Worm (Caenorhabditis elegans) whole organism, mixed stage, embryonic: Measurements from ENCODE around the gene Y38E10A.28.

ENCODE experiments used
- elt-1 ChIP-seq: sonication (generic microtip); optimal IDR thresholded peaks from 2 replicates; lab custom pipeline; 2017; ENCODE audit warnings: missing genetic modification characterization, mild to moderate bottlenecking, missing compliant biosample characterization, antibody characterized with exemption, moderate library complexity, borderline replicate concordance; ENCODE audit not compliant: insufficient read depth
- hlh-1 ChIP-seq: fragments of 150-350 bp; optimal IDR thresholded peaks from 2 replicates; lab custom pipeline; 2014; ENCODE audit warnings: missing biosample characterization, missing genetic modification reagents, missing genetic modification characterization
- lin-13 ChIP-seq: fragments of 150-350 bp; optimal IDR thresholded peaks from 2 replicates; lab custom pipeline; 2014; ENCODE audit warnings: missing biosample characterization, missing genetic modification characterization
- lsy-2 ChIP-seq: fragments of 150-350 bp; optimal IDR thresholded peaks from 2 replicates; lab custom pipeline; 2014; ENCODE audit warnings: missing biosample characterization, missing genetic modification characterization
- nhr-237 ChIP-seq: fragments of 150-350 bp; optimal IDR thresholded peaks from 2 replicates; lab custom pipeline; 2014; ENCODE audit warnings: missing biosample characterization, missing genetic modification characterization
- nhr-76 ChIP-seq: sonication (generic microtip); optimal IDR thresholded peaks from 2 replicates; lab custom pipeline; 2017; ENCODE audit warnings: missing biosample characterization, missing genetic modification characterization
- pha-4 ChIP-seq: fragments of 150-350 bp; optimal IDR thresholded peaks from 2 replicates; lab custom pipeline; 2018; ENCODE audit warnings: missing biosample characterization, missing genetic modification reagents, missing genetic modification characterization
- sptf-1 ChIP-seq: sonication (generic microtip); optimal IDR thresholded peaks from 2 replicates; lab custom pipeline; 2017; ENCODE audit warnings: mild to moderate bottlenecking, missing genetic modification characterization, moderate library complexity, missing compliant biosample characterization
- unc-120 ChIP-seq: sonication (generic microtip); optimal IDR thresholded peaks from 2 replicates; lab custom pipeline; 2017; ENCODE audit warnings: missing genetic modification characterization, missing compliant biosample characterization; ENCODE audit not compliant: poor library complexity, severe bottlenecking
- unc-39 ChIP-seq: fragments of 150-350 bp; optimal IDR thresholded peaks from 2 replicates; lab custom pipeline; 2014; ENCODE audit warnings: missing biosample characterization, missing genetic modification characterization
- unc-62 ChIP-seq: fragments of 150-350 bp; optimal IDR thresholded peaks from 2 replicates; lab custom pipeline; 2014; ENCODE audit warnings: missing biosample characterization, missing genetic modification reagents, missing genetic modification characterization

DNA sequence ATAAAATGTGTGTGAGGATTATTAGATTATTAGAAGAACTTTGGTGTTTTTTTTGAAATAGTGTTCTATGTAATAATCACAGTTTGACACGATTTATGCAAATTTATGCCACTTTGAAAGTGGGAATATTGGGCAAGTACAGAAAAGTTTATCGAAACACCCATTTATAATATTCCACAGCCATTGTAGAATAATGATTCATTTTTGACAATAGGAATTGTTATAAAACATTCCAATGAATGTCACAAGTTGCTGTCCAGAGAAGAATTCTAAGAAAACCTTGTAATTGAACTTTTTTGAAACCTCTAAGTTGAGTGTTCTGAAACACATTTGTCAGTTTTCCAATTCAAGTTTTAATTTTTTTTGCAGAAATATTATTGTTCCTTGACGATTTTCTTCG, 17.3 kb upstream of the Y38E10A.28 start, which contains the start of gene nspe-4:
- TF ChIP-seq nhr-237 (no peak), nhr-76 (tag; lab: Kevin White, UChicago) (no peak), unc-39 (tag; lab: Kevin White, UChicago) (no peak), sptf-1 (no peak), pha-4 (tag; lab: Kevin White, UChicago) (no peak), lin-13 (no peak), lsy-2 (tag; lab: Kevin White, UChicago) (no peak), unc-62 (GFP tag; lab: Kevin White, UChicago) (no peak), elt-1 (tag; lab: Kevin White, UChicago) (no peak), unc-120 (tag; lab: Kevin White, UChicago) (no peak), hlh-1 (no peak)
